Fruit fly (Drosophila melanogaster) whole organism, embryonic: ENCODE data around the gene Alp13.
A peak's percentile ranks its signal among the peaks of the same experiment; 100 is the strongest.

ENCODE experiments used
- Ada2b ChIP-seq: fragments of 200-800 bp; sonication (Bioruptor generic); IDR thresholded peaks from 2 replicates; pipeline ENCODE4 v1.3.6; 2022; ENCODE audit warnings: missing biosample characterization, missing genetic modification characterization
- B-H2 ChIP-seq: fragments of 200-800 bp; sonication (Bioruptor generic); optimal IDR thresholded peaks from 2 replicates; lab custom pipeline; 2018; ENCODE audit warnings: missing biosample characterization, mild to moderate bottlenecking, missing genetic modification characterization
- BtbVII ChIP-seq: fragments of 200-800 bp; sonication (Bioruptor generic); optimal IDR thresholded peaks from 3 replicates; lab custom pipeline; 2017; ENCODE audit warnings: missing biosample characterization, mild to moderate bottlenecking, missing genetic modification characterization
- CG11093 ChIP-seq: fragments of 200-800 bp; sonication (Bioruptor generic); IDR thresholded peaks from 3 replicates; pipeline ENCODE4 v1.3.6; 2022; ENCODE audit warnings: missing biosample characterization, missing genetic modification characterization
- CG11504 ChIP-seq: fragments of 200-800 bp; sonication (Bioruptor generic); optimal IDR thresholded peaks from 3 replicates; lab custom pipeline; 2019; ENCODE audit warnings: missing biosample characterization, mild to moderate bottlenecking, missing genetic modification characterization, moderate library complexity
- CG11560 ChIP-seq: fragments of 200-800 bp; sonication (Bioruptor generic); IDR thresholded peaks from 3 replicates; pipeline ENCODE4 v1.3.6; 2022; ENCODE audit warnings: missing biosample characterization, missing genetic modification characterization
- CG12155 ChIP-seq: fragments of 200-800 bp; sonication (Bioruptor generic); optimal IDR thresholded peaks from 3 replicates; lab custom pipeline; 2016; ENCODE audit warnings: missing biosample characterization, missing genetic modification characterization
- CG13775 ChIP-seq: fragments of 200-800 bp; sonication (Bioruptor generic); optimal IDR thresholded peaks from 3 replicates; lab custom pipeline; 2017; ENCODE audit warnings: missing biosample characterization, mild to moderate bottlenecking, missing genetic modification characterization
- CG14050 ChIP-seq: fragments of 200-800 bp; sonication (Bioruptor generic); IDR thresholded peaks from 3 replicates; pipeline ENCODE4 v1.3.6; 2022; ENCODE audit warnings: missing biosample characterization, missing genetic modification characterization
- CG14710 ChIP-seq: fragments of 200-800 bp; sonication (Bioruptor generic); optimal IDR thresholded peaks from 3 replicates; lab custom pipeline; 2019; ENCODE audit warnings: missing biosample characterization, mild to moderate bottlenecking, missing genetic modification characterization, moderate library complexity
- CG15011 ChIP-seq: fragments of 200-800 bp; sonication (Bioruptor generic); optimal IDR thresholded peaks from 3 replicates; lab custom pipeline; 2018; ENCODE audit warnings: missing biosample characterization, mild to moderate bottlenecking, missing genetic modification characterization
- CG15269 ChIP-seq: fragments of 200-800 bp; sonication (Bioruptor generic); optimal IDR thresholded peaks from 2 replicates; lab custom pipeline; 2018; ENCODE audit warnings: missing biosample characterization, mild to moderate bottlenecking, missing genetic modification characterization, moderate library complexity
- CG17612 ChIP-seq: fragments of 200-800 bp; sonication (Bioruptor generic); IDR thresholded peaks from 2 replicates; pipeline ENCODE4 v1.3.6; 2022; ENCODE audit warnings: missing biosample characterization, missing genetic modification characterization
- CG1832 ChIP-seq: fragments of 200-800 bp; sonication (Bioruptor generic); optimal IDR thresholded peaks from 2 replicates; lab custom pipeline; 2017; ENCODE audit warnings: missing biosample characterization, mild to moderate bottlenecking, missing genetic modification characterization, inconsistent platforms
- CG18599 ChIP-seq: fragments of 200-800 bp; sonication (Bioruptor generic); optimal IDR thresholded peaks from 3 replicates; lab custom pipeline; 2017; ENCODE audit warnings: missing biosample characterization, missing genetic modification characterization, mild to moderate bottlenecking, moderate library complexity, missing genetic modification reagents
- CG2120 ChIP-seq: fragments of 200-800 bp; sonication (Bioruptor generic); optimal IDR thresholded peaks from 3 replicates; lab custom pipeline; 2016; ENCODE audit warnings: missing biosample characterization, missing genetic modification characterization
- CG2129 ChIP-seq: fragments of 200-800 bp; sonication (Bioruptor generic); IDR thresholded peaks from 2 replicates; pipeline ENCODE4 v1.3.6; 2022; ENCODE audit warnings: missing biosample characterization, missing genetic modification characterization; ENCODE audit not compliant: partially characterized antibody
- CG2889 ChIP-seq: fragments of 200-800 bp; sonication (Bioruptor generic); IDR thresholded peaks from 3 replicates; pipeline ENCODE4 v1.3.6; 2022; ENCODE audit warnings: missing biosample characterization, missing genetic modification characterization
- CG3838 ChIP-seq: fragments of 200-800 bp; sonication (Bioruptor generic); optimal IDR thresholded peaks from 3 replicates; lab custom pipeline; 2016; ENCODE audit warnings: missing biosample characterization, missing genetic modification characterization
- CG3995 ChIP-seq: fragments of 200-800 bp; sonication (Bioruptor generic); optimal IDR thresholded peaks from 3 replicates; lab custom pipeline; 2016; ENCODE audit warnings: missing biosample characterization, missing genetic modification characterization
- CG43689 ChIP-seq: fragments of 200-800 bp; sonication (Bioruptor generic); IDR thresholded peaks from 2 replicates; pipeline ENCODE4 v1.3.6; 2022; ENCODE audit warnings: missing biosample characterization, missing genetic modification characterization
- CG4424 ChIP-seq: fragments of 200-800 bp; sonication (Bioruptor generic); optimal IDR thresholded peaks from 3 replicates; lab custom pipeline; 2016; ENCODE audit warnings: missing biosample characterization, missing genetic modification characterization
- CG4707 ChIP-seq: fragments of 200-800 bp; sonication (Bioruptor generic); optimal IDR thresholded peaks from 2 replicates; lab custom pipeline; 2018; ENCODE audit warnings: missing biosample characterization, mild to moderate bottlenecking, missing genetic modification characterization, moderate library complexity
- CG4730 ChIP-seq: fragments of 200-800 bp; sonication (Bioruptor generic); IDR thresholded peaks from 2 replicates; pipeline ENCODE4 v1.3.6; 2022; ENCODE audit warnings: missing biosample characterization, missing genetic modification characterization
- CG6272 ChIP-seq: fragments of 200-800 bp; sonication (Bioruptor generic); IDR thresholded peaks from 2 replicates; pipeline ENCODE4 v1.3.6; 2022; ENCODE audit warnings: missing biosample characterization, missing genetic modification characterization
- CrebB ChIP-seq: fragments of 200-800 bp; sonication (Bioruptor generic); optimal IDR thresholded peaks from 3 replicates; lab custom pipeline; 2018; ENCODE audit warnings: missing biosample characterization, mild to moderate bottlenecking, missing genetic modification characterization
- HmgD ChIP-seq: fragments of 200-800 bp; sonication (Bioruptor generic); optimal IDR thresholded peaks from 3 replicates; lab custom pipeline; 2016; ENCODE audit warnings: missing biosample characterization, missing genetic modification characterization
- Jarid2 ChIP-seq: fragments of 200-800 bp; sonication (Bioruptor generic); optimal IDR thresholded peaks from 3 replicates; lab custom pipeline; 2017; ENCODE audit warnings: mild to moderate bottlenecking, missing biosample characterization, missing genetic modification reagents, missing genetic modification characterization
- Mad ChIP-seq: fragments of 200-800 bp; sonication (Bioruptor generic); optimal IDR thresholded peaks from 2 replicates; lab custom pipeline; 2016; ENCODE audit warnings: missing biosample characterization, missing genetic modification characterization
- Meics ChIP-seq: fragments of 200-800 bp; sonication (Bioruptor generic); optimal IDR thresholded peaks from 2 replicates; lab custom pipeline; 2017; ENCODE audit warnings: missing biosample characterization, mild to moderate bottlenecking, missing genetic modification characterization
- Myb ChIP-seq: fragments of 200-800 bp; sonication (Bioruptor generic); optimal IDR thresholded peaks from 2 replicates; lab custom pipeline; 2016; ENCODE audit warnings: missing biosample characterization, missing genetic modification characterization
- NK7.1 ChIP-seq: fragments of 200-800 bp; sonication (Bioruptor generic); optimal IDR thresholded peaks from 3 replicates; lab custom pipeline; 2016; ENCODE audit warnings: missing biosample characterization, missing genetic modification characterization
- Nf-YA ChIP-seq: fragments of 200-800 bp; sonication (Bioruptor generic); IDR thresholded peaks from 2 replicates; pipeline ENCODE4 v1.3.6; 2022; ENCODE audit warnings: missing biosample characterization, missing genetic modification characterization
- Sry-δ ChIP-seq: fragments of 200-800 bp; sonication (Bioruptor generic); optimal IDR thresholded peaks from 2 replicates; lab custom pipeline; 2016; ENCODE audit warnings: missing biosample characterization, missing genetic modification characterization
- Vsx1 ChIP-seq: fragments of 200-800 bp; sonication (Bioruptor generic); optimal IDR thresholded peaks from 2 replicates; lab custom pipeline; 2017; ENCODE audit warnings: missing biosample characterization, mild to moderate bottlenecking, missing genetic modification characterization, missing genetic modification reagents
- ato ChIP-seq: fragments of 200-800 bp; sonication (Bioruptor generic); IDR thresholded peaks from 2 replicates; pipeline ENCODE4 v1.3.6; 2022; ENCODE audit warnings: missing biosample characterization, missing genetic modification characterization; ENCODE audit not compliant: partially characterized antibody
- chif ChIP-seq, 2 experiments: fragments of 200-800 bp; sonication (Bioruptor generic); optimal IDR thresholded peaks; 3 replicates each; lab custom pipeline; 2016; ENCODE audit warnings: missing biosample characterization in 2 of 2, missing genetic modification characterization in 2 of 2
- croc ChIP-seq: fragments of 200-800 bp; sonication (Bioruptor generic); conservative IDR thresholded peaks from 3 replicates; pipeline ENCODE4 v1.3.6; 2022; ENCODE audit warnings: missing biosample characterization, missing genetic modification characterization
- fd64A ChIP-seq: fragments of 200-800 bp; sonication (Bioruptor generic); optimal IDR thresholded peaks from 3 replicates; lab custom pipeline; 2018; ENCODE audit warnings: missing biosample characterization, mild to moderate bottlenecking, missing genetic modification characterization
- hbn ChIP-seq: fragments of 200-800 bp; sonication (Bioruptor generic); IDR thresholded peaks from 2 replicates; pipeline ENCODE4 v1.3.6; 2022; ENCODE audit warnings: missing biosample characterization, missing genetic modification characterization; ENCODE audit not compliant: partially characterized antibody
- knrl ChIP-seq: fragments of 200-800 bp; sonication (Bioruptor generic); IDR thresholded peaks from 3 replicates; pipeline ENCODE4 v1.3.6; 2022; ENCODE audit warnings: missing biosample characterization, missing genetic modification characterization; ENCODE audit not compliant: partially characterized antibody
- mirr ChIP-seq: fragments of 200-800 bp; sonication (Bioruptor generic); optimal IDR thresholded peaks from 3 replicates; lab custom pipeline; 2018; ENCODE audit warnings: missing biosample characterization, mild to moderate bottlenecking, missing genetic modification characterization
- psq ChIP-seq: fragments of 200-800 bp; sonication (Bioruptor generic); optimal IDR thresholded peaks from 2 replicates; lab custom pipeline; 2017; ENCODE audit warnings: missing biosample characterization, missing genetic modification characterization
- schlank ChIP-seq: fragments of 200-800 bp; sonication (Bioruptor generic); optimal IDR thresholded peaks from 2 replicates; lab custom pipeline; 2018; ENCODE audit warnings: missing biosample characterization, mild to moderate bottlenecking, missing genetic modification characterization
- sna ChIP-seq: fragments of 200-800 bp; sonication (Bioruptor generic); IDR thresholded peaks from 2 replicates; pipeline ENCODE4 v1.3.6; 2022; ENCODE audit warnings: missing biosample characterization, missing genetic modification characterization; ENCODE audit not compliant: partially characterized antibody
- stc ChIP-seq: fragments of 200-800 bp; sonication (Bioruptor generic); IDR thresholded peaks from 2 replicates; pipeline ENCODE4 v1.3.6; 2022; ENCODE audit warnings: missing biosample characterization, missing genetic modification characterization
- tup ChIP-seq: fragments of 200-800 bp; sonication (Bioruptor generic); optimal IDR thresholded peaks from 2 replicates; lab custom pipeline; 2016; ENCODE audit warnings: missing biosample characterization, mild to moderate bottlenecking, missing genetic modification characterization, moderate library complexity
- z ChIP-seq: fragments of 200-800 bp; sonication (Bioruptor generic); IDR thresholded peaks from 3 replicates; pipeline ENCODE4 v1.3.6; 2022; ENCODE audit warnings: missing biosample characterization, missing genetic modification characterization
- zen ChIP-seq: fragments of 200-800 bp; sonication (Bioruptor generic); optimal IDR thresholded peaks from 3 replicates; lab custom pipeline; 2018; ENCODE audit warnings: missing biosample characterization, mild to moderate bottlenecking, missing genetic modification characterization, moderate library complexity

The Alp13 gene

dm6 chr3R:10097531-10098295 lies 22.5 kb upstream of the Alp13 start (continued):
- TF ChIP-seq CG15011 (GFP tag; lab: Kevin White, UChicago) (peak; percentile 33), CG13775 (GFP tag; lab: Kevin White, UChicago) (peak; percentile 45), Jarid2 (GFP tag; lab: Kevin White, UChicago) (peak; percentile 58), CG2129 (GFP tag; lab: Robert Waterston, UW) (no peak), sna (GFP tag; lab: Robert Waterston, UW) (no peak), CG3838 (GFP tag; lab: Kevin White, UChicago) (no peak), CG17612 (GFP tag; lab: Robert Waterston, UW) (peak; percentile 36; the same call in 1 of the 2 replicates), CG11093 (GFP tag; lab: Robert Waterston, UW) (no peak), CG3995 (peak; percentile 46), CG43689 (GFP tag; lab: Robert Waterston, UW) (no peak), NK7.1 (GFP tag; lab: Kevin White, UChicago) (no peak), CG11560 (0 out of 3 replicates have a peak, but pooled peaks have one; percentile 22), ato (GFP tag; lab: Robert Waterston, UW) (no peak), mirr (GFP tag; lab: Kevin White, UChicago) (peak; percentile 93), CG15269 (tag; lab: Kevin White, UChicago) (peak; percentile 82), CG18599 (GFP tag; lab: Kevin White, UChicago) (peak; percentile 87), tup (GFP tag; lab: Kevin White, UChicago) (no peak), croc (GFP tag; lab: Robert Waterston, UW) (no peak), zen (tag; lab: Kevin White, UChicago) (peak; percentile 10), CG4730 (GFP tag; lab: Robert Waterston, UW) (0 out of 2 replicates have a peak, but pooled peaks have one; percentile 17), CG12155 (GFP tag; lab: Kevin White, UChicago) (peak; percentile 71), CG2889 (GFP tag; lab: Robert Waterston, UW) (peak; percentile 60; the same call in 1 of the 3 replicates), schlank (tag; lab: Kevin White, UChicago) (peak; percentile 73), knrl (GFP tag; lab: Robert Waterston, UW) (no peak), Ada2b (peak; percentile 55), psq (GFP tag; lab: Kevin White, UChicago) (no peak), CG14050 (GFP tag; lab: Robert Waterston, UW) (peak; percentile 34; the same call in 1 of the 3 replicates), BtbVII (GFP tag; lab: Kevin White, UChicago) (peak; percentile 80), B-H2 (GFP tag; lab: Kevin White, UChicago) (peak; percentile 51), Vsx1 (GFP tag; lab: Kevin White, UChicago) (no peak), CG4707 (GFP tag; lab: Kevin White, UChicago) (no peak), Mad (peak; percentile 39), CG4424 (GFP tag; lab: Kevin White, UChicago) (peak; percentile 11), CG11504 (tag; lab: Kevin White, UChicago) (peak; percentile 79), hbn (GFP tag; lab: Robert Waterston, UW) (no peak), stc (peak; percentile 56; the same call in 1 of the 2 replicates), CG1832 (GFP tag; lab: Kevin White, UChicago) (no peak), Meics (GFP tag; lab: Kevin White, UChicago) (peak; percentile 74), Sry-δ (GFP tag; lab: Kevin White, UChicago) (no peak), CG2120 (peak; percentile 90), Nf-YA (no peak), CG14710 (tag; lab: Kevin White, UChicago) (peak; percentile 5), z (no peak), Myb (GFP tag; lab: Kevin White, UChicago) (peak; percentile 59), CG6272 (peak; percentile 44; the same call in 1 of the 2 replicates), CrebB (tag; lab: Kevin White, UChicago) (peak; percentile 39), HmgD (GFP tag; lab: Kevin White, UChicago) (no peak), chif (GFP tag; optimal IDR thresholded peaks at IDR 0.05; lab: Kevin White, UChicago) (peak; percentile 46 to 52), fd64A (GFP tag; lab: Kevin White, UChicago) (peak; percentile 41)
